Fruit fly (Drosophila melanogaster) whole organism, embryonic: ENCODE results near the gene CG13658.

Experiments
- B-H2 ChIP-seq: fragments of 200-800 bp; sonication (Bioruptor generic); optimal IDR thresholded peaks from 2 replicates; lab custom pipeline; 2018; ENCODE audit warnings: missing biosample characterization, mild to moderate bottlenecking, missing genetic modification characterization
- BEAF-32 ChIP-seq: fragments of 200-800 bp; sonication (Bioruptor generic); optimal IDR thresholded peaks from 3 replicates; lab custom pipeline; 2017; ENCODE audit warnings: missing biosample characterization, missing genetic modification characterization, mild to moderate bottlenecking, moderate library complexity, missing genetic modification reagents
- Bgb ChIP-seq: fragments of 200-800 bp; sonication (Bioruptor generic); IDR thresholded peaks from 2 replicates; pipeline ENCODE4 v1.3.6; 2022; ENCODE audit warnings: missing biosample characterization, missing genetic modification characterization; ENCODE audit not compliant: partially characterized antibody
- BtbVII ChIP-seq: fragments of 200-800 bp; sonication (Bioruptor generic); optimal IDR thresholded peaks from 3 replicates; lab custom pipeline; 2017; ENCODE audit warnings: missing biosample characterization, mild to moderate bottlenecking, missing genetic modification characterization
- CG1024 ChIP-seq: fragments of 200-800 bp; sonication (Bioruptor generic); IDR thresholded peaks from 2 replicates; pipeline ENCODE4 v1.3.6; 2022; ENCODE audit warnings: missing biosample characterization, missing genetic modification characterization
- CG10267 ChIP-seq: fragments of 200-800 bp; sonication (Bioruptor generic); optimal IDR thresholded peaks from 2 replicates; lab custom pipeline; 2018; ENCODE audit warnings: missing biosample characterization, mild to moderate bottlenecking, missing genetic modification characterization, moderate library complexity
- CG12391 ChIP-seq: fragments of 200-800 bp; sonication (Bioruptor generic); optimal IDR thresholded peaks from 3 replicates; lab custom pipeline; 2018; ENCODE audit warnings: missing biosample characterization, mild to moderate bottlenecking, missing genetic modification characterization, moderate library complexity
- CG12659 ChIP-seq: fragments of 200-800 bp; sonication (Bioruptor generic); optimal IDR thresholded peaks from 3 replicates; lab custom pipeline; 2017; ENCODE audit warnings: mild to moderate bottlenecking, missing biosample characterization, missing genetic modification reagents, missing genetic modification characterization
- CG13287 ChIP-seq: fragments of 200-800 bp; sonication (Bioruptor generic); IDR thresholded peaks from 2 replicates; pipeline ENCODE4 v1.3.6; 2022; ENCODE audit warnings: missing biosample characterization, missing genetic modification characterization; ENCODE audit not compliant: partially characterized antibody
- CG15269 ChIP-seq: fragments of 200-800 bp; sonication (Bioruptor generic); optimal IDR thresholded peaks from 2 replicates; lab custom pipeline; 2018; ENCODE audit warnings: missing biosample characterization, mild to moderate bottlenecking, missing genetic modification characterization, moderate library complexity
- CG15479 ChIP-seq: fragments of 200-800 bp; sonication (Bioruptor generic); optimal IDR thresholded peaks from 3 replicates; lab custom pipeline; 2019; ENCODE audit warnings: missing biosample characterization, mild to moderate bottlenecking, missing genetic modification characterization, moderate library complexity
- CG15514 ChIP-seq: fragments of 200-800 bp; sonication (Bioruptor generic); optimal IDR thresholded peaks from 3 replicates; lab custom pipeline; 2017; ENCODE audit warnings: missing biosample characterization, missing genetic modification characterization, mild to moderate bottlenecking, moderate library complexity, missing genetic modification reagents
- CG1647 ChIP-seq: fragments of 200-800 bp; sonication (Bioruptor generic); optimal IDR thresholded peaks from 3 replicates; lab custom pipeline; 2016; ENCODE audit warnings: missing biosample characterization, missing genetic modification characterization
- CG16813 ChIP-seq: fragments of 200-800 bp; sonication (Bioruptor generic); IDR thresholded peaks from 3 replicates; pipeline ENCODE4 v1.3.6; 2022; ENCODE audit warnings: missing biosample characterization, missing genetic modification characterization; ENCODE audit not compliant: partially characterized antibody
- CG17385 ChIP-seq: fragments of 200-800 bp; sonication (Bioruptor generic); optimal IDR thresholded peaks from 3 replicates; lab custom pipeline; 2018; ENCODE audit warnings: missing biosample characterization, mild to moderate bottlenecking, missing genetic modification characterization
- CG2116 ChIP-seq: fragments of 200-800 bp; sonication (Bioruptor generic); optimal IDR thresholded peaks from 3 replicates; lab custom pipeline; 2018; ENCODE audit warnings: missing biosample characterization, mild to moderate bottlenecking, missing genetic modification characterization
- CG32532 ChIP-seq: fragments of 200-800 bp; sonication (Bioruptor generic); IDR thresholded peaks from 2 replicates; pipeline ENCODE4 v1.3.6; 2022; ENCODE audit warnings: missing biosample characterization, missing genetic modification characterization
- CG6689 ChIP-seq: fragments of 200-800 bp; sonication (Bioruptor generic); IDR thresholded peaks from 2 replicates; pipeline ENCODE4 v1.3.6; 2022; ENCODE audit warnings: missing biosample characterization, missing genetic modification characterization
- CG7987 ChIP-seq: fragments of 200-800 bp; sonication (Bioruptor generic); optimal IDR thresholded peaks from 2 replicates; lab custom pipeline; 2018; ENCODE audit warnings: missing biosample characterization, mild to moderate bottlenecking, missing genetic modification characterization, moderate library complexity
- CG8924 ChIP-seq: fragments of 200-800 bp; optimal IDR thresholded peaks from 3 replicates; lab custom pipeline; 2019; ENCODE audit warnings: missing biosample characterization, mild to moderate bottlenecking, missing genetic modification characterization, moderate library complexity
- CG9932 ChIP-seq: fragments of 200-800 bp; sonication (Bioruptor generic); IDR thresholded peaks from 2 replicates; pipeline ENCODE4 v1.3.6; 2022; ENCODE audit warnings: missing biosample characterization, missing genetic modification characterization
- Dp ChIP-seq: fragments of 200-800 bp; sonication (Bioruptor generic); optimal IDR thresholded peaks from 2 replicates; lab custom pipeline; 2018; ENCODE audit warnings: missing biosample characterization, mild to moderate bottlenecking, missing genetic modification characterization, moderate library complexity
- E2f1 ChIP-seq: fragments of 200-800 bp; sonication (Bioruptor generic); IDR thresholded peaks from 2 replicates; pipeline ENCODE4 v1.3.6; 2022; ENCODE audit warnings: missing biosample characterization, missing genetic modification characterization
- E2f2 ChIP-seq: fragments of 200-800 bp; sonication (Bioruptor generic); IDR thresholded peaks from 2 replicates; pipeline ENCODE4 v1.3.6; 2022; ENCODE audit warnings: missing biosample characterization, missing genetic modification characterization
- HLHmδ ChIP-seq: fragments of 200-800 bp; sonication (Bioruptor generic); optimal IDR thresholded peaks from 2 replicates; lab custom pipeline; 2018; ENCODE audit warnings: missing biosample characterization, mild to moderate bottlenecking, missing genetic modification characterization, moderate library complexity
- HmgZ ChIP-seq: fragments of 200-800 bp; sonication (Bioruptor generic); optimal IDR thresholded peaks from 2 replicates; lab custom pipeline; 2018; ENCODE audit warnings: missing biosample characterization, mild to moderate bottlenecking, missing genetic modification characterization
- MBD-R2 ChIP-seq: fragments of 200-800 bp; sonication (Bioruptor generic); IDR thresholded peaks from 2 replicates; pipeline ENCODE4 v1.3.6; 2022; ENCODE audit warnings: missing biosample characterization, missing genetic modification characterization
- Med ChIP-seq: fragments of 200-800 bp; sonication (Bioruptor generic); peaks from one replicate; lab custom pipeline; 2016; ENCODE audit warnings: missing biosample characterization, missing genetic modification characterization, mild to moderate bottlenecking, inconsistent platforms, moderate library complexity
- Mes4 ChIP-seq: fragments of 200-800 bp; sonication (Bioruptor generic); optimal IDR thresholded peaks from 2 replicates; lab custom pipeline; 2016; ENCODE audit warnings: missing biosample characterization, missing genetic modification characterization
- Myb ChIP-seq: fragments of 200-800 bp; sonication (Bioruptor generic); optimal IDR thresholded peaks from 2 replicates; lab custom pipeline; 2016; ENCODE audit warnings: missing biosample characterization, missing genetic modification characterization
- Scr ChIP-seq: fragments of 200-800 bp; sonication (Bioruptor generic); IDR thresholded peaks from 2 replicates; pipeline ENCODE4 v1.3.6; 2022; ENCODE audit warnings: missing biosample characterization, missing genetic modification characterization; ENCODE audit not compliant: partially characterized antibody
- Sry-δ ChIP-seq: fragments of 200-800 bp; sonication (Bioruptor generic); optimal IDR thresholded peaks from 2 replicates; lab custom pipeline; 2016; ENCODE audit warnings: missing biosample characterization, missing genetic modification characterization
- Taf1 ChIP-seq: fragments of 200-800 bp; sonication (Bioruptor generic); IDR thresholded peaks from 2 replicates; pipeline ENCODE4 v1.3.6; 2022; ENCODE audit warnings: missing biosample characterization, missing genetic modification characterization
- al ChIP-seq: fragments of 200-800 bp; sonication (Bioruptor generic); IDR thresholded peaks from 2 replicates; pipeline ENCODE4 v1.3.6; 2022; ENCODE audit warnings: missing biosample characterization, missing genetic modification characterization
- ato ChIP-seq: fragments of 200-800 bp; sonication (Bioruptor generic); IDR thresholded peaks from 2 replicates; pipeline ENCODE4 v1.3.6; 2022; ENCODE audit warnings: missing biosample characterization, missing genetic modification characterization; ENCODE audit not compliant: partially characterized antibody
- br ChIP-seq: fragments of >200 bp; optimal IDR thresholded peaks from 2 replicates; lab custom pipeline; 2017
- dm ChIP-seq: fragments of 200-800 bp; sonication (Bioruptor generic); optimal IDR thresholded peaks from 3 replicates; lab custom pipeline; 2016; ENCODE audit warnings: missing biosample characterization, missing genetic modification characterization
- esg ChIP-seq: fragments of 200-800 bp; sonication (Bioruptor generic); conservative IDR thresholded peaks from 2 replicates; pipeline ENCODE4 v1.3.6; 2022; ENCODE audit warnings: missing biosample characterization, missing genetic modification characterization
- gfzf ChIP-seq: fragments of 200-800 bp; sonication (Bioruptor generic); optimal IDR thresholded peaks from 2 replicates; lab custom pipeline; 2016; ENCODE audit warnings: missing biosample characterization, mild to moderate bottlenecking, missing genetic modification characterization, moderate library complexity
- grau ChIP-seq: fragments of 200-800 bp; optimal IDR thresholded peaks from 3 replicates; lab custom pipeline; 2019; ENCODE audit warnings: missing biosample characterization, mild to moderate bottlenecking, missing genetic modification characterization, moderate library complexity
- hbn ChIP-seq: fragments of 200-800 bp; sonication (Bioruptor generic); IDR thresholded peaks from 2 replicates; pipeline ENCODE4 v1.3.6; 2022; ENCODE audit warnings: missing biosample characterization, missing genetic modification characterization; ENCODE audit not compliant: partially characterized antibody
- jumu ChIP-seq: fragments of 200-800 bp; sonication (Bioruptor generic); optimal IDR thresholded peaks from 3 replicates; lab custom pipeline; 2016; ENCODE audit warnings: missing biosample characterization, missing genetic modification characterization
- sd ChIP-seq: fragments of 200-800 bp; sonication (Bioruptor generic); optimal IDR thresholded peaks from 3 replicates; lab custom pipeline; 2018; ENCODE audit warnings: missing biosample characterization, mild to moderate bottlenecking, missing genetic modification characterization, moderate library complexity
- sens-2 ChIP-seq: fragments of 200-800 bp; sonication (Bioruptor generic); IDR thresholded peaks from 2 replicates; pipeline ENCODE4 v1.3.6; 2022; ENCODE audit warnings: missing biosample characterization, missing genetic modification characterization
- seq ChIP-seq: fragments of 200-800 bp; sonication (Bioruptor generic); IDR thresholded peaks from 2 replicates; pipeline ENCODE4 v1.3.6; 2022; ENCODE audit warnings: missing biosample characterization, missing genetic modification characterization
- sug ChIP-seq: fragments of 200-800 bp; optimal IDR thresholded peaks from 2 replicates; lab custom pipeline; 2019; ENCODE audit warnings: missing biosample characterization, mild to moderate bottlenecking, missing genetic modification characterization, moderate library complexity
- vvl ChIP-seq: fragments of 200-800 bp; sonication (Bioruptor generic); IDR thresholded peaks from 2 replicates; pipeline ENCODE4 v1.3.6; 2022; ENCODE audit warnings: missing biosample characterization, missing genetic modification characterization

CG13658 gene

DNA sequence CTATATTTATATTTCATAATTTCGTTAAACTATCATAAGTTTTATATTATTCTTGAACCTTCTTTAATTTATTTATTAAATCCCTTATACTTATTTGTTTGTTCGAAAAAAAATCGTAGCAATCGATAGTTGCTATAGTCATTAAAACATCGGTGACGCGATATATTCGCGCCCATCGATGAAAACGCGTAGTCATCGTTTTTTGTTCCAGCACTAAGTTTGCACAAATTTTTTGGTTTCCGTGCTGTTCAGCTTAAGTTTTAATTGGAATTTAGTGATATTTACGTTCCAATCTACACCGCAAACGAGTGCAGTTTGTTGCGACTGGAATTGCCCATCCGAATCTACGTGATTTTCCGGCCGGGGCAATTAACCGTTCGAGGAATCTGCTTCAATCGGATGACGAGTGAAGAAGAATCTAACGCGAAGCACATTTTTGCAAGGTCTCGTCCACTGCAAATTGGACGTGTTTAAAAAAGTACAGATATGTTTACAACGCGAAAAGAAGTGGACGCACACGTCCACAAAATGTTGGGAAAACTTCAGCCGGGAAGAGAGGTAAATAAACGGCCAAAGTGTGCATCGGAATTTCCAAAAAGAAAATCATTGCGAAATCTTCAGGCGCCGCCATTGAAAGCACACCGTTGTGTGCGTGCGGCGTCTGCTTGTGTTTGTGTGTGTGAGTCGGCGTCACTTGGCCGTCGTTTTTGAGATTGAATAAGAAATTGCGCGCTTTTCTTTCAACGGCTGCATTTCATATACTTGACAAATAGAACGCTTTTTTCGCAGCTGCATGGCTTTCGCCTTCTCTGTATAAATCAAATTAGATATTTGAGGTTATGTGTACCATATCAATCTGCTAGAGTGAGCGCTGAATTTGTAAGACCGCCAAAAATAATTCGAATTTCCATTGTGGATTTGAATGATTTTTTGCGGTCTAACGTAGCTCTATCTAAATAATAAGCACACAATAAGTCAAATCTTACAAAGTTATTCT, 37.8 kb upstream of the CG13658 start, which contains the start of gene Nup358 (continued):
- peak; percentile 34 for TF ChIP-seq grau
- no peak for TF ChIP-seq sens-2 (GFP tag; lab: Robert Waterston, UW)
- no peak for TF ChIP-seq CG7987 (GFP tag; lab: Kevin White, UChicago)
- peak; percentile 91 for TF ChIP-seq Sry-δ
- TF ChIP-seq CG13287 (GFP tag; lab: Robert Waterston, UW): peak; percentile 97
- TF ChIP-seq gfzf (GFP tag; lab: Kevin White, UChicago): peak; percentile 25
- peak; percentile 36 for TF ChIP-seq HmgZ (tag; lab: Kevin White, UChicago)
- TF ChIP-seq vvl (GFP tag; lab: Robert Waterston, UW): peak; percentile 17; the same call in 1 of the 2 replicates
- TF ChIP-seq dm (GFP tag; lab: Kevin White, UChicago): peak; percentile 21
- TF ChIP-seq sug (tag; lab: Kevin White, UChicago): peak; percentile 23
- TF ChIP-seq MBD-R2 (GFP tag; lab: Robert Waterston, UW): peak; percentile 40
- TF ChIP-seq CG17385 (GFP tag; lab: Kevin White, UChicago): peak; percentile 71
- TF ChIP-seq Scr (GFP tag; lab: Robert Waterston, UW): peak; percentile 98
- peak; percentile 97 for TF ChIP-seq hbn (GFP tag; lab: Robert Waterston, UW)
- peak; percentile 61 for TF ChIP-seq CG10267
- TF ChIP-seq sd (tag; lab: Kevin White, UChicago): peak; percentile 64
- TF ChIP-seq BEAF-32 (GFP tag; lab: Kevin White, UChicago): peak; percentile 95
- TF ChIP-seq al (GFP tag; lab: Robert Waterston, UW): 0 out of 2 replicates have a peak, but pooled peaks have one; percentile 5
- no peak for TF ChIP-seq Taf1 (GFP tag; lab: Robert Waterston, UW)
- no peak for TF ChIP-seq CG1024 (GFP tag; lab: Robert Waterston, UW)
- TF ChIP-seq br (lab: Kevin White, UChicago): no peak
- TF ChIP-seq jumu (GFP tag; lab: Kevin White, UChicago): no peak
- peak; percentile 51 for TF ChIP-seq Dp (GFP tag; lab: Kevin White, UChicago)
- no peak for TF ChIP-seq HLHmδ (GFP tag; lab: Kevin White, UChicago)
- TF ChIP-seq CG1647 (GFP tag; lab: Kevin White, UChicago): no peak
- peak; percentile 55 for TF ChIP-seq CG12391
- 0 out of 2 replicates have a peak, but pooled peaks have one; percentile 19 for TF ChIP-seq E2f1 (GFP tag; lab: Robert Waterston, UW)
- no peak for TF ChIP-seq BtbVII (GFP tag; lab: Kevin White, UChicago)
- TF ChIP-seq seq (GFP tag; lab: Robert Waterston, UW): no peak
- peak; percentile 46 for TF ChIP-seq CG12659 (GFP tag; lab: Kevin White, UChicago)
- peak; percentile 98 for TF ChIP-seq CG16813 (GFP tag; lab: Robert Waterston, UW)
- peak; percentile 99 for TF ChIP-seq Bgb (GFP tag; lab: Robert Waterston, UW)
- TF ChIP-seq E2f2: peak; percentile 74
- TF ChIP-seq Med (GFP tag; lab: Kevin White, UChicago): peak; percentile 72
- TF ChIP-seq esg (GFP tag; lab: Robert Waterston, UW): no peak
- peak; percentile 55 for TF ChIP-seq B-H2 (GFP tag; lab: Kevin White, UChicago)
- peak; percentile 70 for TF ChIP-seq CG15479 (GFP tag; lab: Kevin White, UChicago)
- peak; percentile 32 for TF ChIP-seq CG8924 (tag; lab: Kevin White, UChicago)
- no peak for TF ChIP-seq Mes4 (GFP tag; lab: Kevin White, UChicago)
- peak; percentile 9 for TF ChIP-seq Myb
- TF ChIP-seq CG15514 (GFP tag; lab: Kevin White, UChicago): peak; percentile 33
- TF ChIP-seq ato (GFP tag; lab: Robert Waterston, UW): peak; percentile 99
- no peak for TF ChIP-seq CG15269
- peak; percentile 64 for TF ChIP-seq CG9932 (GFP tag; lab: Robert Waterston, UW)
- TF ChIP-seq CG32532: peak; percentile 21; the same call in 1 of the 2 replicates
- TF ChIP-seq CG2116: peak; percentile 76
- TF ChIP-seq CG6689 (GFP tag; lab: Robert Waterston, UW): no peak
